Fruit fly (Drosophila melanogaster): Measurements from ENCODE around the gene Prosbeta2R1.

Gene Prosbeta2R1

DNA sequence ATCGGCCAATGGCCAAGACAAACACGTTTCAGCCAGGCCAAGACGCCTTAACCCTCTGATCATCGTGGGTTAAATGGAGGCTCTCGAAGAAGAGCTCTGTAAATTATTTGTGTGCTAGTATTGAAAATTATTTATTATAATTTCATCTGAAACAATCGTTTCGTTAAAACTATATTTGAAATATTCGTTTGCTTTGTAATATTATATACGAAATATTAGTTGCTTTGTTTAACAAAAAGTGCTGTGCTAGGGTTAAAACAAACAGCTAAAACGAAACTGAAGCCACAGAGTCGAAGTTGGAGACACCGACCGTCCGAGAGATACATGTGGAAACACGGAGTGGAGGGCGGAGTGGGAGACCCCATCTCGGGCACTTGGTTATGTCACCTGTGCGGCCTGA, 22.2 kb upstream of the Prosbeta2R1 start (continued):
- TF ChIP-seq CG16779 (tag; optimal IDR thresholded peaks at IDR 0.05) (no peak), salr (GFP tag; optimal IDR thresholded peaks at IDR 0.05) (peak in 1 of 2 experiments; percentile 75), dac (GFP tag; optimal IDR thresholded peaks at IDR 0.05) (peak; percentile 62), fd85E (GFP tag; optimal IDR thresholded peaks at IDR 0.05) (no peak), vri (GFP tag; optimal IDR thresholded peaks at IDR 0.05) (peak; percentile 72), Eip93F (GFP tag; optimal IDR thresholded peaks at IDR 0.05) (peak; percentile 11), ss (GFP tag; optimal IDR thresholded peaks at IDR 0.05) (no peak), CG6854 (GFP tag; optimal IDR thresholded peaks at IDR 0.05) (no peak), CG10669 (GFP tag; optimal IDR thresholded peaks at IDR 0.05) (no peak), topi (GFP tag; optimal IDR thresholded peaks at IDR 0.05) (no peak), Gug (GFP tag; IDR thresholded peaks at IDR 0.05) (peak; percentile 63), CG10631 (GFP tag; optimal IDR thresholded peaks at IDR 0.05) (peak; percentile 67), Eip75B (GFP tag; optimal IDR thresholded peaks at IDR 0.05) (peak; percentile 64), Sox102F (GFP tag; optimal IDR thresholded peaks at IDR 0.05) (peak; percentile 78), CG3919 (GFP tag; optimal IDR thresholded peaks at IDR 0.05) (no peak), Lpt (GFP tag; optimal IDR thresholded peaks at IDR 0.05) (peak; percentile 82), CG11902 (GFP tag; optimal IDR thresholded peaks at IDR 0.05) (no peak), Blimp-1 (GFP tag; optimal IDR thresholded peaks at IDR 0.05) (no peak)

DNA sequence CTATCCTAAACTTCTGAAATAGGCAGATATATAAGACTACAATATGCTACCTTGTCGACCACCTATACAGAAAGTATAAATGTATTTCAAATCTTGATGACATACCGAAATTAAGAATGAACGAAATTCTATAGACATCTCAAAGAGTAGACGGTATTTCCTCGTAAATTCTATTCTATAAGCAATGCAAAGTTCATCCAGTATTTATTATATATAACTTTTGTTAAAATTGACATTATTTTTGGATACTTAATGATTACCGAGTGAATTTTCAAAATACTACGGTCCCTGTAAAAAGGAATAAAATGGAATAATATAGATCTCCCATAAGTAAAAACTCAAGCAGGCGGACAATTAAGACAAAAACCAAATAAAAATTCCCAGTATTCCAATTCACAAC, 19.6 kb upstream of the Prosbeta2R1 start, which contains the start of gene CG15767:
CG15767 (plus strand) TSS at position 301 of the 400 bp plus-strand sequence.
- TF ChIP-seq vri (GFP tag; optimal IDR thresholded peaks at IDR 0.05) (no peak), CG16779 (tag; optimal IDR thresholded peaks at IDR 0.05) (no peak)

DNA sequence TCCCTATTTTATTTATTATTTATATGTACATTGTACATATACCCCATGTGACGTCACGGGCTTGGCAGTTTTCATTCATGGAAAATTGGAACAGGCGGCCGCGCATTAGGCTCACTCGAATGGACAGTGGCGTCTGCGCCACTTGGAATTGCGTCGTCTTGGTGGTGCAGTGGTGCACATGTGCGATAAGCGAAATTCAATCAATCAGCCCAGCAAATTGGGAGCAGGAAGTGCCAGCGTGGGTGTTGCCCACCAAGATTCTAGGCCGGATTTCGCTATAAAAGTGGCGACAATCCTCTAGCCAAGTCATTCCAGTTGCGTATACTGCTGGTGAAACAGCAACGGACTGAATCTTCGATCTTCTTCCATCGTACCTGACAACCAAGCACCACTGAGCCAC, 16.9 kb upstream of the Prosbeta2R1 start, which contains the start of gene CG12239:
CG12239 (plus strand) TSS at position 301 of the 400 bp plus-strand sequence.
- TF ChIP-seq Hr38 (GFP tag; optimal IDR thresholded peaks at IDR 0.05) (no peak), fd59A (GFP tag; optimal IDR thresholded peaks at IDR 0.05) (no peak), CG7368 (GFP tag; optimal IDR thresholded peaks at IDR 0.05) (no peak), dsx (GFP tag; optimal IDR thresholded peaks at IDR 0.05; ENCODE audit: poor library complexity, severe bottlenecking) (no peak), Blimp-1 (GFP tag; optimal IDR thresholded peaks at IDR 0.05) (no peak), CG8632 (GFP tag; optimal IDR thresholded peaks at IDR 0.05) (no peak), dac (GFP tag; optimal IDR thresholded peaks at IDR 0.05) (no peak), achi (GFP tag; optimal IDR thresholded peaks at IDR 0.05) (no peak), CG3919 (GFP tag; optimal IDR thresholded peaks at IDR 0.05) (no peak), Eip75B (GFP tag; optimal IDR thresholded peaks at IDR 0.05) (no peak), Sox14 (GFP tag; optimal IDR thresholded peaks at IDR 0.05) (no peak), Met (GFP tag; optimal IDR thresholded peaks at IDR 0.05) (no peak), Gug (GFP tag; IDR thresholded peaks at IDR 0.05) (no peak), vri (GFP tag; optimal IDR thresholded peaks at IDR 0.05) (no peak), Hr4 (GFP tag; optimal IDR thresholded peaks at IDR 0.05) (no peak), CG10631 (GFP tag; optimal IDR thresholded peaks at IDR 0.05) (no peak)

DNA sequence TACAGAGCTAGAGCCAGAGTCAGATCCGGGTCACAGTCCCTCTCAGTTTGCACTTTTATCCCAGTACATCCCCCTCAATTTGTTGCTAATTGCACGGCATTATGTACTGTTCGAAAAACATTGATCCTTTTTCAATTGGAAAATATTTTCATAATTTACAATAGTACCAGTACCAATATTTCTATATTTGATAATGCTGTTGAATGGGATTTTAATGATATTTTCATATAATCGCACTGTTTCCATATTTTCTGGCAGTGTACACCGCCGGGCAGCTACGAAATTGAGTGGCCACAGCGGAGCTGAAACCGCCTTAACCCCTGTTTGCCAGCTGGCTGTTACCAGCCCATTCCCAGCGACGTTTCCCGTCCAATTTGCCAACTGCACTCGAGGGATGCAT, 8.1 kb upstream of the Prosbeta2R1 start:
- peak; percentile 52 for TF ChIP-seq Eip78C (GFP tag)
- peak; percentile 2 for TF ChIP-seq CG10669 (GFP tag; optimal IDR thresholded peaks at IDR 0.05)
- TF ChIP-seq pdm3 (GFP tag; optimal IDR thresholded peaks at IDR 0.05) = no peak
- TF ChIP-seq svp (GFP tag) = peak; percentile 66
- no peak for TF ChIP-seq CG11762 (GFP tag; optimal IDR thresholded peaks at IDR 0.05; ENCODE audit: insufficient read depth)

DNA sequence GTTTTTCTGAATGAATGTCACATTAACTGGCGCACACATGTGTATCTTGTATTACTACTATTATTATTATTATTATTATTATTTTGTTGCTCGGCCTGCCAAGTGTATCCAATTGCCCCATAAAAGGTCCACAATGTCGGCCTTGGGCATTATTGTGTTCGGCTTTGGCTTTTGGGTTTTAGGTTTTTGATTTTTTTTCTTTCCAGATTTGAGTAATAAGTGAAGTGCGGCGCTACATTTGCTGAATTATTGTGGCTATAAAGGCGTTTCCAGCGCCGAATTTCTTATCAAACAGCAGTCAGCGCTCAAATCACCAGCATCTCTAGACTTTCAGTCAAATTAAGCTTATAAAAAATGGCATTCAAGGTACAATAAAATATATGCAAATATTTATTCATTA, 4.4 kb upstream of the Prosbeta2R1 start, which contains the start of gene Cpr5C:
Cpr5C (plus strand) TSS at position 301 of the 400 bp plus-strand sequence.
- TF ChIP-seq Hr38 (GFP tag; optimal IDR thresholded peaks at IDR 0.05) = no peak
- TF ChIP-seq CG16779 (tag; optimal IDR thresholded peaks at IDR 0.05) = no peak
- no peak for TF ChIP-seq net (GFP tag; optimal IDR thresholded peaks at IDR 0.05)
- no peak for TF ChIP-seq CG6854 (GFP tag; optimal IDR thresholded peaks at IDR 0.05)
- no peak for TF ChIP-seq Ets21C (GFP tag; optimal IDR thresholded peaks at IDR 0.05)
- TF ChIP-seq CG31627 (GFP tag; optimal IDR thresholded peaks at IDR 0.05) = no peak
- TF ChIP-seq CG11762 (GFP tag; optimal IDR thresholded peaks at IDR 0.05; ENCODE audit: insufficient read depth) = no peak
- TF ChIP-seq CG6808 (GFP tag; optimal IDR thresholded peaks at IDR 0.05) = no peak
- TF ChIP-seq CG8632 (GFP tag; optimal IDR thresholded peaks at IDR 0.05) = no peak
- no peak for TF ChIP-seq Hr39 (GFP tag; optimal IDR thresholded peaks at IDR 0.05)
- TF ChIP-seq topi (GFP tag; optimal IDR thresholded peaks at IDR 0.05) = no peak
